Worm (Caenorhabditis elegans): Measurements from ENCODE around the gene nop-1.

The nop-1 gene

ce11 chrIII:5938013-5938412, 20.5 kb upstream of the nop-1 start:
- TF ChIP-seq W03F9.2 (tag; optimal IDR thresholded peaks at IDR 0.05), result peak; percentile 62
- no peak for TF ChIP-seq dao-5 (tag; optimal IDR thresholded peaks at IDR 0.05)

DNA sequence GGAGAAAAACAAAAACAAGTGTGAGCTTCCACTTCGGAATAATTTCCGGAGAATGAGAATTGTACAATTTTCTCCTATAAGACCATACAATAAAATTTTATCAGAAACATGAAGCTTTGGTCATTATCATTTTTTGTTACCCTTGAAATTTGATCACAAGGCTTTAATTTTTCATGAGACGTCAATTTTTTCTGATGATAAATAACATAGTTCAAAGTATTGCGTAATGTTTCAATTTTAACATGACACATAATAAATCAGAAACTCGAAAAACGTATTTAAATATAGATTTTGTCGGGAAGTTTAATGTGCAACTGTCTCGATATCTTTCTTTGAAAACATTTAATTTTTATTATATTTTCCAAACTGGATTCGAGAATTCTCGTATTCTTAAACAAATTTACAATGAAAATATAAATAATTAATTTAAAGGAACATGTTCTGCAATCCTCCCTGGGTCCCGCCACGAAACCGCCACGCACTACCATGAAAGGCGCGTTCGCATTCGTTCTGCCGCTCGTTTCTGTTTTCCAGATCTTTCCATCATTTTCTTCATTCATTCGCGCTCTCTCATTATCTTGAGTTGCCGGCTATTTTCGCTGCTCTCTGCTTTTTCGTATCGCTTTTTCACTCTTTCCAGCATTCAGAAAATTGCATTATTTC, 19.6 kb upstream of the nop-1 start:
- TF ChIP-seq W03F9.2 (tag; optimal IDR thresholded peaks at IDR 0.05) (peak; percentile 11), dao-5 (tag; optimal IDR thresholded peaks at IDR 0.05) (no peak)

ce11 chrIII:5939453-5940296, 18.8 kb upstream of the nop-1 start, which contains the start of gene ubq-1:
TSS of gene ubq-1 (plus strand) at chrIII:5940254.
- TF ChIP-seq him-1 (tag; optimal IDR thresholded peaks at IDR 0.05), result no peak
- no peak for TF ChIP-seq W03F9.2 (tag; optimal IDR thresholded peaks at IDR 0.05)

ce11 chrIII:5940525-5940974, 18.0 kb upstream of the nop-1 start:
- no peak for TF ChIP-seq dao-5 (tag; optimal IDR thresholded peaks at IDR 0.05)
- peak; percentile 59 for TF ChIP-seq W03F9.2 (tag; optimal IDR thresholded peaks at IDR 0.05)
- peak; percentile 17 for TF ChIP-seq him-1 (tag; optimal IDR thresholded peaks at IDR 0.05)

DNA sequence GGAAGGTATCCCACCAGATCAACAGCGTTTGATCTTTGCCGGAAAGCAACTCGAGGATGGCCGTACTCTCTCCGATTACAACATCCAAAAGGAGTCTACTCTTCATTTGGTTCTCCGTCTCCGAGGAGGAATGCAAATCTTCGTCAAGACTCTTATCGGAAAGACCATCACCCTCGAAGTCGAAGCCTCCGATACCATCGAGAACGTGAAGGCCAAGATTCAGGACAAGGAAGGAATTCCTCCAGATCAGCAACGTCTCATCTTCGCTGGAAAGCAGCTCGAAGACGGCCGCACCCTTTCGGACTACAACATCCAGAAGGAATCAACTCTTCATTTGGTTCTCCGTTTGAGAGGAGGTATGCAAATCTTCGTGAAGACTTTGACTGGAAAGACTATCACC, 16.4 kb upstream of the nop-1 start:
- TF ChIP-seq him-1 (tag; optimal IDR thresholded peaks at IDR 0.05), result no peak
- no peak for TF ChIP-seq W03F9.2 (tag; optimal IDR thresholded peaks at IDR 0.05)
- no peak for TF ChIP-seq dao-5 (tag; optimal IDR thresholded peaks at IDR 0.05)

- TF ChIP-seq him-1 (tag; optimal IDR thresholded peaks at IDR 0.05) (peak; percentile 45), dao-5 (tag; optimal IDR thresholded peaks at IDR 0.05) (peak; percentile 15), W03F9.2 (tag; optimal IDR thresholded peaks at IDR 0.05) (peak; percentile 50)
Measured at ce11 chrIII:5943368-5944180, 14.9 kb upstream of the nop-1 start.

DNA sequence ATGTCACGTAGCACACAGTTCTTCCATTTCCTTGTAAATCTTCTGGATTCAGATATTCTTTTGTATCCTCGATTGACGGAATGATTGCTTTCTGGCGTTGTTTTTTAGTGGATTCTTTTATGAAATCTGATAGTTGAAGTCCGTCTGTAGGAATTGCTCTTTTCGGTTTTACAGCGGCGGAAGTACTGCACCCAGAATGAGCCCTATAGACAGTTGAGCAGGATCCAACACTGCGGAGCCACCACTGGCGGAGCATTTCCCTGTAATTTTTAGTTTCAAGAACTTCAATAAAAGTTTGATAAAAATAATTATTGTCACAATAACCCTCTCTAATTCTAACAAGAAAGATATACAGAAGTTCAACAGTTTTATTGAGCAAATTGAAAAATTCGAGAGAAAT, 12.7 kb upstream of the nop-1 start, which contains the start of gene F25B5.5:
F25B5.5 (minus strand) TSS at position 260 of the 400 bp plus-strand sequence.
- TF ChIP-seq W03F9.2 (tag; optimal IDR thresholded peaks at IDR 0.05) (no peak), dao-5 (tag; optimal IDR thresholded peaks at IDR 0.05) (no peak), him-1 (tag; optimal IDR thresholded peaks at IDR 0.05) (no peak)

DNA sequence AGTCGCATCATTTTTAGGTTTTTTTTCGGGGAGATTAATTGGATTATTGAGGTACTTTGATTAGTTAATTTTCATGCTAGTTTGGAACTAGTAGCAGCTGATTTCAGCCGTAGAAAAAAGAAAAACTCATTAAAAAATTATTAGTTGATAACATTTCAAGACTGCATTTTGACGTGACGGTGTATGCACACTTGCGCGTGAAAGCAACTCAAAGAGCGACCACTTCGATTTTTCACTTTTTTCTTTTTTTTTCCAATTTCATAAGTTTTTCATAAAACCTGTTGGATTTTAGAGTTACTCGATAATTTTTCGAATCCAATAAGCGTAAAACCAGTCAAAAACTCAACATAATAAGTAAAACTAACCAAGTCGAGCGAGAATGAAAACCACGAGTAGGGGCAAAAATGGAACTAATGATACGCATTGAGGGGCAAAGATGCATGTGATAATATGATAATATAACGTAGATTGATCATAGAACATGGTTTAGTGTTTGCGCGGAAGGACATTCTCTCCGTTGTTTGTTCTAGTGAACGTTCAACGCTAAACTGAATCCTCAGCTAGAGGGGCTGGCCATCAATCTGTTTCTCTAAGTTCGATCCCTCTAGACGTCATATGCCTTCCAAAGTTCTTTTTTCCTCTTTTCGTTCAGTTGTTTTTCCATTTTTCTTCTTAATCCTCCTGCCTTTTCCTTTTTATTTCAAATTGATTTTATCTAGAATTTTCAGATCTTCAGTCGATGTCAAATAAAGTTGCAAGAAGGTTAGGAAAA, 10.2 kb upstream of the nop-1 start, which contains the start of the genes F25B5.6 and F25B5.3:
F25B5.6 (minus strand) TSS at position 572 of the 772 bp plus-strand sequence.
F25B5.3 (plus strand) TSS at position 722 of the 772 bp plus-strand sequence.
- TF ChIP-seq W03F9.2 (tag; optimal IDR thresholded peaks at IDR 0.05) (no peak), dao-5 (tag; optimal IDR thresholded peaks at IDR 0.05) (no peak)

- TF ChIP-seq him-1 (tag; optimal IDR thresholded peaks at IDR 0.05) (no peak), dao-5 (tag; optimal IDR thresholded peaks at IDR 0.05) (no peak), W03F9.2 (tag; optimal IDR thresholded peaks at IDR 0.05) (no peak)
Measured at ce11 chrIII:5948986-5949385, 9.5 kb upstream of the nop-1 start.

- TF ChIP-seq W03F9.2 (tag; optimal IDR thresholded peaks at IDR 0.05) (no peak), him-1 (tag; optimal IDR thresholded peaks at IDR 0.05) (no peak), dao-5 (tag; optimal IDR thresholded peaks at IDR 0.05) (no peak)
Measured at ce11 chrIII:5949817-5950216, 8.7 kb upstream of the nop-1 start.

DNA sequence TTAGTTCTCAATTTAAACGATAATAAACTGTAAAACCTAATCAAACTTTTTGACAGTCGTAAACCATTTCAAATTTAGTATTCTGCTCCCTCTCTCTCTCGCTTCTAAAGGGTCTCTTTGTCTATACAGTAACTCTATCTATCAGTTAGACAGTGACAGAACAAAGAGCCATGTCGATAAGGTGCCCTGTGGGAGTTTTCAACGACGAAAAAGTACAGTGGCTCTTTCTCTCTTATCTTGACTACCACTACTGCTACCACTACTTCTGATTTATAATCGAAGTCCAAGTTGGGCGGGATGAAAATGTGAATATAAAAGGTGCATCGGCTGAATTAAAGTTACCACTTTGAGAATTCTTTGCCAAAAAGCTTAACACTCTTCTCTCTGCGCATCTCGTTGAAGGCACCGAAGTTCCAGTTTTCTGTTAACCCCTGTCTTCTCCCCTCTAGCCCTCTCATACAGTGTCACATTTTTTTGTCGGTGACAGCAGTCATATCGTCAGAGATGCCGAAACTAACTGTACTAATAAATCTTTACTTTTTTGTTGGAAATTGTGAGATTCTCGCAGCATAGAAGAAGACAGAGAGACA, 7.7 kb upstream of the nop-1 start:
- TF ChIP-seq W03F9.2 (tag; optimal IDR thresholded peaks at IDR 0.05) (no peak), dao-5 (tag; optimal IDR thresholded peaks at IDR 0.05) (no peak), him-1 (tag; optimal IDR thresholded peaks at IDR 0.05) (no peak)

DNA sequence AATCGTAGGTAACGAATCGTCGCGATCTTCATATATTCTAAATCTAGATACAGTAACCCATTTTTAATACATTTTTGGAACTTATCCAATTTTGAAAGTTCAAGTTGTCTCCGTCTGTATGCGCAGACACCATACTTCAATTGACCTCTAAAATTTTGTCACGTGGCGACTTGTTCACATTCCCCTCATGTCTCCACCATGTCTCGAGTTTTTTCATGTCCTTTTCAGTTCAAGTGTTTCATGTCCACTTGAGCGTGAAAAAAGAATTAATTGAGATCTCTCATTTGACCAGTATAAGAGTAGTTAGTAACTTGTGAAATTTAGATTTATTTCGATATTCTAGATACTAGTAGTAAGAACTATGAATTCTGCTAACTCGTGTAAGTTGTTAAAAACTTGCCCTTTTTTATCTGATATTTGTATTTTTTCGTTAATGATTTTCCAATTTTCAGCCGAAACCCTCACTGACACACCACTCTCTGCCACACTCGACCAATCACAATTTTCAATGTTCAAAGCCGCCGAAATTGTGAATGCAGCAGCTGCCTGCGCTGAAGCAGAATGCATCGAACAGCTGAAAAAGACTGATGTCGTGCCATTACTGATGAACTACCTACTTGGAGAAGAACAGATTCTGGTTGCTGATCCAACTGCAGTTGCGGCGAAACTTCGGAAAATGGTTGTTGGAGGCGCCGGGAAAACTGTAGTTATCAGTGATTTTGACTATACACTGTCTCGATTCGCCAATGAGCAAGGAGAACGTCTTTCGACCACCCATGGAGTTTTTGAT, 6.7 kb upstream of the nop-1 start:
- no peak for TF ChIP-seq W03F9.2 (tag; optimal IDR thresholded peaks at IDR 0.05)
- no peak for TF ChIP-seq dao-5 (tag; optimal IDR thresholded peaks at IDR 0.05)
- TF ChIP-seq him-1 (tag; optimal IDR thresholded peaks at IDR 0.05), result no peak

Measured in whole organism, L4/young adult.